Worm (Caenorhabditis elegans) whole organism, midembryonic: Measurements from ENCODE around the gene spe-29.

ENCODE experiments used
- T22C8.4 ChIP-seq: fragments of 200-800 bp; sonication (Bioruptor generic); IDR thresholded peaks from 2 replicates; pipeline ENCODE4 v1.3.6; 2022; ENCODE audit warnings: missing genetic modification characterization, missing compliant biosample characterization
- cog-1 ChIP-seq: sonication (generic microtip); optimal IDR thresholded peaks from 2 replicates; lab custom pipeline; 2016; ENCODE audit warnings: missing genetic modification characterization, missing compliant biosample characterization
- flt-1 ChIP-seq: fragments of 200-800 bp; sonication (Bioruptor generic); IDR thresholded peaks from 2 replicates; pipeline ENCODE4 v1.3.6; 2022; ENCODE audit warnings: missing genetic modification characterization, missing compliant biosample characterization
- klf-2 ChIP-seq: fragments of 200-800 bp; sonication (Bioruptor generic); conservative IDR thresholded peaks from 2 replicates; pipeline ENCODE4 v1.3.6; 2022; ENCODE audit warnings: missing genetic modification reagents, missing genetic modification characterization, missing compliant biosample characterization
- med-1 ChIP-seq: sonication (generic microtip); optimal IDR thresholded peaks from 2 replicates; lab custom pipeline; 2017; ENCODE audit warnings: missing genetic modification characterization, mild to moderate bottlenecking, missing compliant biosample characterization, antibody characterized with exemption, missing genetic modification reagents; ENCODE audit not compliant: insufficient read depth
- ref-1 ChIP-seq: fragments of 200-800 bp; sonication (Bioruptor generic); conservative IDR thresholded peaks from 2 replicates; pipeline ENCODE4 v1.3.6; 2022; ENCODE audit warnings: missing genetic modification reagents, missing genetic modification characterization, missing compliant biosample characterization
- tab-1 ChIP-seq: fragments of 200-800 bp; sonication (Bioruptor generic); IDR thresholded peaks from 2 replicates; pipeline ENCODE4 v1.3.6; 2022; ENCODE audit warnings: missing genetic modification characterization, missing compliant biosample characterization
- ztf-23 ChIP-seq: fragments of 200-800 bp; sonication (Bioruptor generic); IDR thresholded peaks from 2 replicates; pipeline ENCODE4 v1.3.6; 2022; ENCODE audit warnings: missing genetic modification reagents, missing genetic modification characterization, missing compliant biosample characterization
- ztf-29 ChIP-seq: fragments of 200-800 bp; sonication (Bioruptor generic); IDR thresholded peaks from 2 replicates; pipeline ENCODE4 v1.3.6; 2022; ENCODE audit warnings: missing genetic modification reagents, missing genetic modification characterization, missing compliant biosample characterization

DNA sequence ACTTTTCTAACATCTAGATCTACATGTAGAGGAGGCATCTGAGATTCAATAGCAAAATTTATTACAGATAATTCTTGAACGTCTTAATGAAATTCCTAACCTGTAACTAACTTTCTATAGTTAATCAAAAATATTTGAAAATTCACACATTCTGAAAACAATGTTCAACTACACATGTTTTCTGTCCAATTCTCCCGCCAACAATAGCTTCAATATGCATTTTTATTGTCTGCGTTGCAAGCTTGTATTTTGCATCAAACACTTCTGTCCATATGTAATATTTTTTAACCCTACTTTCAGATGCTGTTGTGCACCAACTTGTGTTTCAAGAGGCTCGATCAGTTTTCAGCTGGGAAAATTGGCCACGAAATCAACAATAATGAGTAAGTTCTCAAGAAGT lies 35.0 kb upstream of the spe-29 start, which contains the start of gene tbc-3:
- TF ChIP-seq klf-2 (GFP tag; lab: Robert Waterston, UW) (no peak), ztf-29 (GFP tag; lab: Robert Waterston, UW) (no peak), T22C8.4 (no peak), tab-1 (no peak), med-1 (GFP tag; lab: Kevin White, UChicago) (no peak), flt-1 (GFP tag; lab: Robert Waterston, UW) (no peak), ztf-23 (GFP tag; lab: Robert Waterston, UW) (no peak), cog-1 (no peak), ref-1 (GFP tag; lab: Robert Waterston, UW) (no peak)
